ENCODE assay signal across 7 worm cellular contexts in the genomic region with DNA sequence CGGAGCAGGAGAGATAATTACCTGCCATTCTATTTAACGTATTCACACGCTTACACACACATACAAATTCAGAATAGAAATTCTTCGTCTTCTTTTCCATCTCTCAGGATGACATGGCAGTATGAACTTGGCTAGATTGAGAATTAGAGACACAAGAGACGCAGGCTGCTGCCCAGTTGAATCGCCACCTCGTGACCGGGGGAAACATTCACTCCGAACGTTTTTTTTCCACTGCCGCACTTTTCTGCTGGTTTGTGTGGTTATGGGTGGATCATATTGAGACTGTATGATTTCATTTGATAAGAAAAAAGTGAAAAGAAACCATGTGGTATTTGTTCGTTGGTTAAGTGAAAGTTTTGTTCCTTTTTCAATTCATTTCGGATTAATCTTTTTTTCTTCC.
TF ChIP-seq lines count a peak whose summit lies in the region.

No protein-coding gene starts in this region.

TF ChIP-seq in whole organism, L1 larva, 84 proteins besides CTCF, POLR2A, EP300 and RAD21 (continues in another document):
- no peak for TF ChIP-seq nhr-84 (tag; optimal IDR thresholded peaks at IDR 0.05; lab: Kevin White, UChicago)
- peak; percentile 10 for TF ChIP-seq xbp-1 (tag; optimal IDR thresholded peaks at IDR 0.05; lab: Kevin White, UChicago)
- TF ChIP-seq unc-98 (GFP tag; IDR thresholded peaks at IDR 0.05; lab: Robert Waterston, UW) = no peak
- peak; percentile 23 for TF ChIP-seq snpc-4 (tag; optimal IDR thresholded peaks at IDR 0.05; lab: Kevin White, UChicago)
- peak; percentile 2 for TF ChIP-seq egl-13 (tag; optimal IDR thresholded peaks at IDR 0.05; lab: Kevin White, UChicago)
- TF ChIP-seq lin-15B (tag; optimal IDR thresholded peaks at IDR 0.05; lab: Kevin White, UChicago) = no peak
- no peak for TF ChIP-seq C04F5.9 (tag; optimal IDR thresholded peaks at IDR 0.05; lab: Kevin White, UChicago)
- TF ChIP-seq elt-3 (tag; optimal IDR thresholded peaks at IDR 0.05; lab: Kevin White, UChicago) = peak in 3 of 6 experiments; percentile 1 to 98 (median 83)
- no peak for TF ChIP-seq ztf-11 (tag; optimal IDR thresholded peaks at IDR 0.05; lab: Kevin White, UChicago)
- peak; percentile 17 for TF ChIP-seq swsn-7 (tag; optimal IDR thresholded peaks at IDR 0.05; lab: Kevin White, UChicago)
- no peak for TF ChIP-seq tlp-1 (tag; optimal IDR thresholded peaks at IDR 0.05; lab: Kevin White, UChicago)
- TF ChIP-seq ceh-8 (GFP tag; optimal IDR thresholded peaks at IDR 0.05; lab: Kevin White, UChicago) = no peak
- TF ChIP-seq unc-62 (GFP tag; optimal IDR thresholded peaks at IDR 0.05; lab: Kevin White, UChicago) = no peak

TF ChIP-seq in whole organism, L2 larva, 48 proteins besides CTCF, POLR2A, EP300 and RAD21 (continues in another document):
- TF ChIP-seq snpc-4 (tag; optimal IDR thresholded peaks at IDR 0.05; lab: Kevin White, UChicago) (no peak), lin-13 (GFP tag; optimal IDR thresholded peaks at IDR 0.05; lab: Kevin White, UChicago) (no peak), aly-2 (tag; optimal IDR thresholded peaks at IDR 0.05; lab: Kevin White, UChicago) (no peak), egl-27 (tag; optimal IDR thresholded peaks at IDR 0.05; lab: Kevin White, UChicago) (peak; percentile 58), alr-1 (tag; optimal IDR thresholded peaks at IDR 0.05; lab: Kevin White, UChicago) (no peak), ceh-16 (tag; optimal IDR thresholded peaks at IDR 0.05; lab: Kevin White, UChicago) (no peak), lin-11 (tag; optimal IDR thresholded peaks at IDR 0.05; lab: Kevin White, UChicago) (peak; percentile 16), fos-1 (tag; optimal IDR thresholded peaks at IDR 0.05; lab: Kevin White, UChicago) (peak; percentile 59), nhr-11 (tag; optimal IDR thresholded peaks at IDR 0.05; lab: Kevin White, UChicago) (no peak), unc-39 (tag; optimal IDR thresholded peaks at IDR 0.05; lab: Kevin White, UChicago) (no peak), sma-3 (GFP tag; optimal IDR thresholded peaks at IDR 0.05; lab: Kevin White, UChicago) (peak; percentile 86), nhr-129 (tag; optimal IDR thresholded peaks at IDR 0.05; lab: Kevin White, UChicago) (peak; percentile 83), unc-55 (GFP tag; optimal IDR thresholded peaks at IDR 0.05; lab: Kevin White, UChicago) (peak; percentile 5)

TF ChIP-seq in whole organism, L3 larva, 47 proteins besides CTCF, POLR2A, EP300 and RAD21 (continues in another document):
- TF ChIP-seq ceh-16 (tag; optimal IDR thresholded peaks at IDR 0.05; lab: Kevin White, UChicago) (no peak), fkh-2 (tag; optimal IDR thresholded peaks at IDR 0.05; lab: Kevin White, UChicago) (no peak), tbx-2 (tag; optimal IDR thresholded peaks at IDR 0.05; lab: Kevin White, UChicago) (peak; percentile 9), nhr-77 (tag; optimal IDR thresholded peaks at IDR 0.05; lab: Kevin White, UChicago) (no peak), elt-2 (tag; optimal IDR thresholded peaks at IDR 0.05; lab: Kevin White, UChicago) (peak; percentile 78), ceh-9 (tag; optimal IDR thresholded peaks at IDR 0.05; lab: Kevin White, UChicago) (no peak), snpc-4 (tag; optimal IDR thresholded peaks at IDR 0.05; lab: Kevin White, UChicago) (peak; percentile 70), hmg-11 (tag; optimal IDR thresholded peaks at IDR 0.05; lab: Kevin White, UChicago) (peak; percentile 54), ceh-28 (tag; optimal IDR thresholded peaks at IDR 0.05; lab: Kevin White, UChicago) (no peak), ama-1 (optimal IDR thresholded peaks at IDR 0.05; lab: Kevin White, UChicago) (peak; percentile 53), ztf-4 (tag; optimal IDR thresholded peaks at IDR 0.05; lab: Kevin White, UChicago) (no peak), ceh-82 (tag; optimal IDR thresholded peaks at IDR 0.05; lab: Kevin White, UChicago) (no peak), lin-39 (tag; optimal IDR thresholded peaks at IDR 0.05; lab: Kevin White, UChicago) (peak; percentile 54)

TF ChIP-seq in whole organism, L4 larva, 104 proteins besides CTCF, POLR2A, EP300 and RAD21 (continues in another document):
- TF ChIP-seq ceh-82 (tag; optimal IDR thresholded peaks at IDR 0.05; lab: Kevin White, UChicago) = no peak
- TF ChIP-seq mxl-3 (GFP tag; optimal IDR thresholded peaks at IDR 0.05; lab: Kevin White, UChicago) = peak; percentile 96
- TF ChIP-seq ctbp-1 (GFP tag; IDR thresholded peaks at IDR 0.05; lab: Robert Waterston, UW) = peak; percentile 68
- no peak for TF ChIP-seq zfp-2 (tag; optimal IDR thresholded peaks at IDR 0.05; lab: Kevin White, UChicago)
- peak; percentile 65 for TF ChIP-seq nhr-11 (tag; optimal IDR thresholded peaks at IDR 0.05; lab: Kevin White, UChicago)
- no peak for TF ChIP-seq F44E2.7 (GFP tag; IDR thresholded peaks at IDR 0.05; lab: Robert Waterston, UW)
- TF ChIP-seq cey-2 (tag; optimal IDR thresholded peaks at IDR 0.05; lab: Kevin White, UChicago; ENCODE audit: borderline replicate concordance, insufficient read depth) = peak; percentile 87
- no peak for TF ChIP-seq pha-4 (GFP tag; IDR thresholded peaks at IDR 0.05; lab: Robert Waterston, UW)
- peak; percentile 67 for TF ChIP-seq pha-4 (tag; optimal IDR thresholded peaks at IDR 0.05; lab: Kevin White, UChicago)
- TF ChIP-seq gei-8 (GFP tag; optimal IDR thresholded peaks at IDR 0.05; lab: Kevin White, UChicago) = no peak
- no peak for TF ChIP-seq ces-1 (GFP tag; optimal IDR thresholded peaks at IDR 0.05; lab: Kevin White, UChicago)
- TF ChIP-seq F10B5.3 (tag; optimal IDR thresholded peaks at IDR 0.05; lab: Kevin White, UChicago) = no peak
- peak; percentile 52 for TF ChIP-seq nhr-102 (tag; optimal IDR thresholded peaks at IDR 0.05; lab: Kevin White, UChicago)

TF ChIP-seq in whole organism, late embryonic, 69 proteins besides CTCF, POLR2A, EP300 and RAD21 (continues in another document):
- TF ChIP-seq unc-55 (GFP tag; optimal IDR thresholded peaks at IDR 0.05; lab: Kevin White, UChicago) = no peak
- TF ChIP-seq C08G9.2 (tag; optimal IDR thresholded peaks at IDR 0.05; lab: Kevin White, UChicago) = no peak
- no peak for TF ChIP-seq pha-2 (tag; optimal IDR thresholded peaks at IDR 0.05; lab: Kevin White, UChicago)
- no peak for TF ChIP-seq eyg-1 (tag; optimal IDR thresholded peaks at IDR 0.05; lab: Kevin White, UChicago)
- TF ChIP-seq tbx-7 (tag; optimal IDR thresholded peaks at IDR 0.05; lab: Kevin White, UChicago) = no peak
- peak; percentile 89 for TF ChIP-seq hlh-30 (tag; optimal IDR thresholded peaks at IDR 0.05; lab: Kevin White, UChicago; ENCODE audit: insufficient read depth)
- TF ChIP-seq K02D7.2 (tag; optimal IDR thresholded peaks at IDR 0.05; lab: Kevin White, UChicago) = no peak
- TF ChIP-seq ceh-31 (tag; optimal IDR thresholded peaks at IDR 0.05; lab: Kevin White, UChicago) = peak; percentile 10
- TF ChIP-seq lin-11 (tag; optimal IDR thresholded peaks at IDR 0.05; lab: Kevin White, UChicago) = no peak
- no peak for TF ChIP-seq mec-3 (tag; optimal IDR thresholded peaks at IDR 0.05; lab: Kevin White, UChicago; ENCODE audit: borderline replicate concordance)
- TF ChIP-seq sdc-2 (tag; optimal IDR thresholded peaks at IDR 0.05; lab: Kevin White, UChicago) = no peak
- no peak for TF ChIP-seq pat-9 (tag; optimal IDR thresholded peaks at IDR 0.05; lab: Kevin White, UChicago)
- TF ChIP-seq odd-2 (tag; optimal IDR thresholded peaks at IDR 0.05; lab: Kevin White, UChicago) = no peak
- TF ChIP-seq T23F11.4 (GFP tag; optimal IDR thresholded peaks at IDR 0.05; lab: Kevin White, UChicago) = no peak

TF ChIP-seq in whole organism, mixed stage, embryonic, 35 proteins besides CTCF, POLR2A, EP300 and RAD21:
- TF ChIP-seq drap-1 (GFP tag; optimal IDR thresholded peaks at IDR 0.05; lab: Kevin White, UChicago) (peak; percentile 42), ham-2 (GFP tag; optimal IDR thresholded peaks at IDR 0.05; lab: Kevin White, UChicago) (peak; percentile 32), nhr-12 (tag; optimal IDR thresholded peaks at IDR 0.05; lab: Kevin White, UChicago) (no peak)

TF ChIP-seq in whole organism, young adult, 124 proteins besides CTCF, POLR2A, EP300 and RAD21 (continues in another document):
- no peak for TF ChIP-seq sea-2 (GFP tag; IDR thresholded peaks at IDR 0.05; lab: Robert Waterston, UW)
- TF ChIP-seq let-526 (GFP tag; IDR thresholded peaks at IDR 0.05; lab: Robert Waterston, UW) = no peak
- TF ChIP-seq dpl-1 (GFP tag; optimal IDR thresholded peaks at IDR 0.05; lab: Kevin White, UChicago) = no peak
- peak; percentile 50 for TF ChIP-seq F23B12.7 (tag; optimal IDR thresholded peaks at IDR 0.05; lab: Kevin White, UChicago; ENCODE audit: insufficient read depth)
- TF ChIP-seq nhr-90 (tag; optimal IDR thresholded peaks at IDR 0.05; lab: Kevin White, UChicago) = peak; percentile 66
- no peak for TF ChIP-seq cebp-2 (GFP tag; IDR thresholded peaks at IDR 0.05; lab: Robert Waterston, UW)
- no peak for TF ChIP-seq ztf-6 (GFP tag; IDR thresholded peaks at IDR 0.05; lab: Robert Waterston, UW)
- TF ChIP-seq aptf-3 (GFP tag; IDR thresholded peaks at IDR 0.05; lab: Robert Waterston, UW) = no peak
- TF ChIP-seq rcor-1 (GFP tag; IDR thresholded peaks at IDR 0.05; lab: Robert Waterston, UW) = no peak
- TF ChIP-seq him-1 (tag; optimal IDR thresholded peaks at IDR 0.05; lab: Kevin White, UChicago) = no peak
- no peak for TF ChIP-seq xnd-1 (tag; optimal IDR thresholded peaks at IDR 0.05; lab: Kevin White, UChicago)
- no peak for TF ChIP-seq ztf-28 (GFP tag; IDR thresholded peaks at IDR 0.05; lab: Robert Waterston, UW)
- TF ChIP-seq hmg-1.2 (GFP tag; IDR thresholded peaks at IDR 0.05; lab: Robert Waterston, UW) = peak; percentile 55; the same call in 1 of the 2 replicates
- no peak for TF ChIP-seq lsl-1 (GFP tag; optimal IDR thresholded peaks at IDR 0.05; lab: Kevin White, UChicago)
- peak; percentile 43 for TF ChIP-seq gei-17 (GFP tag; optimal IDR thresholded peaks at IDR 0.05; lab: Kevin White, UChicago)
- TF ChIP-seq F55B11.4 (tag; optimal IDR thresholded peaks at IDR 0.05; lab: Kevin White, UChicago; ENCODE audit: borderline replicate concordance, insufficient read depth) = no peak
- TF ChIP-seq attf-6 (GFP tag; IDR thresholded peaks at IDR 0.05; lab: Robert Waterston, UW) = no peak
- no peak for TF ChIP-seq C17E4.6 (GFP tag; IDR thresholded peaks at IDR 0.05; lab: Robert Waterston, UW)
- TF ChIP-seq cebp-1 (GFP tag; IDR thresholded peaks at IDR 0.05; lab: Robert Waterston, UW) = 0 out of 2 replicates have a peak, but pooled peaks have one; percentile 24
- peak; percentile 76 for TF ChIP-seq cebp-1 (tag; optimal IDR thresholded peaks at IDR 0.05; lab: Kevin White, UChicago)
- no peak for TF ChIP-seq lsy-27 (tag; optimal IDR thresholded peaks at IDR 0.05; lab: Kevin White, UChicago; ENCODE audit: borderline replicate concordance, insufficient read depth)
- TF ChIP-seq C06A6.2 (GFP tag; conservative IDR thresholded peaks at IDR 0.05; lab: Robert Waterston, UW) = peak; percentile 42; the same call in 1 of the 2 replicates
- peak; percentile 29 for TF ChIP-seq die-1 (tag; optimal IDR thresholded peaks at IDR 0.05; lab: Kevin White, UChicago)
- peak; percentile 44; the same call in 1 of the 2 replicates for TF ChIP-seq dox-1 (GFP tag; IDR thresholded peaks at IDR 0.05; lab: Robert Waterston, UW)
- TF ChIP-seq lir-1 (GFP tag; conservative IDR thresholded peaks at IDR 0.05; lab: Robert Waterston, UW) = 0 out of 2 replicates have a peak, but pooled peaks have one; percentile 22
